Fruit fly (Drosophila melanogaster): Measurements from ENCODE around the gene Bx42.

The Bx42 gene

DNA sequence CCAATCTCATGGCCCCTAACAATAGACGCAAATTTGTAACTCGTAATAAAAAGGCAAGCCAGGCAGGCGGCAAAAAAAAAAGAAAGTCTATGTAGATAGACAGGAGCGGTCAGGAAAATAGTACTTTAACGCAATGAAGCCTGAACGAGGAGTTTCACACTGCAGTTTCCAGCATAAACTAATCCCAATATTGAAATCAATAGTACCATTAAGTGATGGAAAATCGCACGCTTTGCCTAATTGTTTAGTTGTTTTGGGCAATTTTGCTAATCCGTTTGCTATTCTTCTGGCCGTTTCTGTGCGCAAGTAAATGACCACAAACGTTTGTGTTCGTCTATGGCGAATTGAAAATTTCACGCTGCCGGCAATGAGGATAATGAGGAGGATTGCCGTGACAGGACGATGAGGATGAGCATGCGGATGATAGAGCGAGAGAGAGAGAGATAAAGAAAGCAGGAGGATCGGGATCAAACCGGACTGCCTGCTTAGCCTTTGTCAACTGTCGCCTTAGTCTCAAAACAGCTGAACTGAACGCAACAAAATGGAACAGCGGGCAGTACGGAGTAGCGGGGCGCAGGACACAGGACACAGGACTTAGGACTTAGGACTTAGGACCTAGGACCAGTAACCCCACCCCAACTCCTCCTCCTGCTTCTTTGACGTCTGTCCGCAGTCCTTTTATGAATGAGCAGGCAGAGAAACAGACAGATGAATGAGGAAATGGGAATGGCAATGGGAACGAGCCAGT lies 21.0 kb upstream of the Bx42 start:
- TF ChIP-seq CG32121 (GFP tag; IDR thresholded peaks at IDR 0.05) (no peak), CG10348 (GFP tag; IDR thresholded peaks at IDR 0.05) (no peak), CG14655 (GFP tag; optimal IDR thresholded peaks at IDR 0.05) (peak; percentile 10)

DNA sequence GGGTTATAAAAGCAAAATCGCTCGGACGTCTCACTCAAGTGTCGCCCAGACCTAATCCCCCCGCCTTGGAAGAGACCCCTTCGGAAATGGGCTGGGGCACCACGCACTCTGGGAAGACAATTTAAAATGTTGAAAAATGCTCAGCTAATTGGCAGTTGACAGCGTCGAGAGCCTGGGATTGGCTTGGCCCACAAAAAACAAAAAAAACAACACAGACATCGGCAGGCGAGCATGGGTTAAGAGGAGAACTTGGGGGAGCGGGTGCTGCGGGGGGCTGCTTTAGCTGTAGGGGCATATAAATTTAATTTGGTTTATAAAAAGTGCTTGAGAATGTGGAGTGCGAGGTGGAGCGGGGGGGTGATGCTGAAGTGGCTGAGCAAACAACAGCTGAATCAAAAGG lies 16.1 kb upstream of the Bx42 start:
- TF ChIP-seq CG8301 (tag; optimal IDR thresholded peaks at IDR 0.05) (no peak), fd96Ca (GFP tag; IDR thresholded peaks at IDR 0.05) (0 out of 3 replicates have a peak, but pooled peaks have one; percentile 27)

DNA sequence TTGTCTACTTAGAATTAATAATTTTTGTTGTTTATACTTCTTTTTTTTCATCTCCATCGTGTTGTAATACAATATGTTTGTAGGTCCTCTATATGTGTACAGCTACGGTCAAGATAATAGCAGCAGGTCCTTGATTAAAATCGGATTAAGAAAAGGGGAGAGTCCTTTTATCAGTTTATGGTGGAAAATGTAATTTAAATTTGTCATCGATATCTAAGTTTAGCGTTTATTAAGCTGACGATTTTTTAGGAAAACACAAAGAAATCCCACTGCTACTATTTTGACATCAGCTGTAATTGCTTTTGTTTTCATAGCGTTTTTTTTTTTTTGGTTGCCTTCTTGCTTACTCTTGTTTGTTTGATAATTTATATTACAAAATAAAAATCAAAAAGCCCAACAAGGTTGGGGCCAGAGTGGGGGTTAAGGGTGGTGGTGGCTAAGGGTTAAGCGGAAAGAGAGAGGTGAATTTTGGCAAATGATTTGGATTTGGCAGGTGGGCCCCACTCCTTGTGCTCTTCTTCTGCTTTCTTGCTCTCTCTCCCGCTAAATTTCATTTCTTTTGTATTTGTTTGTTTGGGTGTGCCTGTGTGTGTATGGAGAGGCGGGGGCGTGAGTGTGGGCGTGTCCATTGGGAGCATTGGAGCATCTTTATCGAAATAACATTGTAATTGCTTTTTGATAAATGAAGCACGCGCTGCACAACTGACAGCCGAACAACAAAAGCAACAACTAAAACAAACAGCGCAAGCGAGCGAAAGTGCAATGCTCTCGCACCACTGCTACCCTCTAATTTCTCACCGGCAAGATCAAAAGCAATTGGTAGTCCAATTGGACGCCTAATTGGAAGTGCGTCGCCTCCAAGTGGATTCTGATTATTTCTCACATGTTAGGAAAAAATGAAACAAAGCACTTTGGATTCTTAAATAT lies 14.7 kb upstream of the Bx42 start:
- TF ChIP-seq CG14655 (GFP tag; optimal IDR thresholded peaks at IDR 0.05) (peak; percentile 39), CG9948 (tag; optimal IDR thresholded peaks at IDR 0.05) (peak; percentile 34), CG8301 (tag; optimal IDR thresholded peaks at IDR 0.05) (peak; percentile 36), CG4496 (GFP tag; IDR thresholded peaks at IDR 0.05) (0 out of 3 replicates have a peak, but pooled peaks have one; percentile 27), Pif1A (GFP tag; optimal IDR thresholded peaks at IDR 0.05) (peak; percentile 28), fd96Ca (GFP tag; IDR thresholded peaks at IDR 0.05) (no peak), CG13204 (GFP tag; optimal IDR thresholded peaks at IDR 0.05) (no peak), EcR (GFP tag; optimal IDR thresholded peaks at IDR 0.05) (no peak), CG8159 (tag; optimal IDR thresholded peaks at IDR 0.05) (peak; percentile 53), Ets98B (GFP tag; IDR thresholded peaks at IDR 0.05) (no peak), rn (GFP tag; IDR thresholded peaks at IDR 0.05) (no peak), CG12605 (GFP tag; IDR thresholded peaks at IDR 0.05) (no peak), CG10348 (GFP tag; IDR thresholded peaks at IDR 0.05) (no peak), CG15710 (tag; optimal IDR thresholded peaks at IDR 0.05) (peak; percentile 21), CG32121 (GFP tag; IDR thresholded peaks at IDR 0.05) (peak; percentile 29; the same call in 1 of the 2 replicates), CG17806 (tag; optimal IDR thresholded peaks at IDR 0.05) (peak; percentile 29), gl (tag; optimal IDR thresholded peaks at IDR 0.05) (no peak), CG34367 (tag; optimal IDR thresholded peaks at IDR 0.05) (no peak), Pif1B (GFP tag; optimal IDR thresholded peaks at IDR 0.05) (peak; percentile 16), Snoo (tag; optimal IDR thresholded peaks at IDR 0.05) (peak; percentile 35), D1 (tag; optimal IDR thresholded peaks at IDR 0.05) (no peak)

DNA sequence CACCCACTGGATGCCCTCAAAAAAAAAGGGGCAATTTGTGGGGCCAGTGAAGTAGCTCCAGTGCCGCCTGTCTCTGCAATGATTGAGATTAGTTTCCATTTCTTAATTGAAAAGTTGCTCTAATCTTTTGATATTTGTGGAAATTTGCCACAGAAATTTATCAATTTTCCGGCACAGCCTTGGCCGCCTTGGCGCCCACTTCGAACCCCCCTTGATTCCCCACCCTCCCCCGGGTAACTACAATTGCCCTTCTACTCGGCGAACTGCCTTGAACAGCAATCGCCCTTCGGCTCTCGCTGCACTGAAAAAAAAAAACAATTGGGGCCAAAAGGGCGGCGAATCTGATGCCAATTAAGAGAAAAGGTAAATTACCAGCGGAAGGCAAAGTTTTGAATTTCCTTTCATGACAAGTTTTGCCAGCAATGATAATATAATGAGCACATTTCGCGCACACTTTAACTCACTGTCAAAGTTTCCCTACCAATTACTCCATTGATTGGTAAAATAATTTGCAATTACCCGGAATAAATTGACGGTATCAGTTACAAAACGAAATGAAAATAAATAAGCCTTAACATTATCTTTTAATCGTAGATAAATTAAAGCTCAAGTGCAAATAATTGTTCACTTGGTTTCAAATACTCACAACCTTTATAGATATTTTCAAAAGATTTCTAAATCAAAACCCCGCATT lies 13.4 kb upstream of the Bx42 start:
- TF ChIP-seq Pif1A (GFP tag; optimal IDR thresholded peaks at IDR 0.05): no peak
- TF ChIP-seq Snoo (tag; optimal IDR thresholded peaks at IDR 0.05): no peak
- TF ChIP-seq CG17806 (tag; optimal IDR thresholded peaks at IDR 0.05): no peak
- TF ChIP-seq Pif1B (GFP tag; optimal IDR thresholded peaks at IDR 0.05): no peak
- no peak for TF ChIP-seq fd96Ca (GFP tag; IDR thresholded peaks at IDR 0.05)
- no peak for TF ChIP-seq CG8301 (tag; optimal IDR thresholded peaks at IDR 0.05)
- no peak for TF ChIP-seq CG15710 (tag; optimal IDR thresholded peaks at IDR 0.05)
- peak; percentile 1 for TF ChIP-seq CG14655 (GFP tag; optimal IDR thresholded peaks at IDR 0.05)
- no peak for TF ChIP-seq CG12605 (GFP tag; IDR thresholded peaks at IDR 0.05)

DNA sequence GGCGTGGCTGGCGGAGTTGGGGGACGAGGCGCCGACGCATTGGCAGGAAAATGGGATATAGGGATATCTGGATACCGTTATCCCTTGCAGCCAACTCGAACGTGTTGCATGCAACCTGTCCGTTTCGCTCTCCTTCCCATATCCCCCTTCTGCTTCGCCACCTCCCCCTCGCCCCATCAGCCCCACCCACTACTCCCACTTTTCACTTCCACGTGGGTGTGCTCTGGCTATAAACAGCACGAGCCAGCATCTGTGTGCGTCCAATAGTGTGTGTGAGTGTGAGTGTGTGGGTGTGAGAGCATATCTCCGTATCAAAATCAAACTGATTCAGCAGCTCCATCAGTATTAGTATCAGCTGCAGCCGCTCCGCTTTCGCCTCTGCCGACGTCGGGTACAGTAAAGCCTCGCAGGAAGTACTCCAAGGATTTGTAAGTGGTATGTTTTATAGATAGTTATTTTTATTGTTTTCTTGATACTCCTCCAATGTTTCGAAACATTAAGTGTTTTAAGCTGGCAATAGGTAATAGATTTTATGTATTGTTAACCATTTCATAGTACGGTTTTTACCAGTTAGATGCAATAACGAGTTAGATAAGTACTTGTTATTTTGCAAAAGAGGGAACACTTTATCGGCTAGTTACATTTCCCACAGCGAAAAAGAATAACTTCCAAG lies 12.7 kb upstream of the Bx42 start:
- no peak for TF ChIP-seq CG12605 (GFP tag; IDR thresholded peaks at IDR 0.05)
- no peak for TF ChIP-seq EcR (GFP tag; optimal IDR thresholded peaks at IDR 0.05)
- 0 out of 3 replicates have a peak, but pooled peaks have one; percentile 38 for TF ChIP-seq CG4496 (GFP tag; IDR thresholded peaks at IDR 0.05)
- peak; percentile 18 for TF ChIP-seq CG17806 (tag; optimal IDR thresholded peaks at IDR 0.05)
- no peak for TF ChIP-seq CG13204 (GFP tag; optimal IDR thresholded peaks at IDR 0.05)
- TF ChIP-seq CG34367 (tag; optimal IDR thresholded peaks at IDR 0.05): no peak
- peak; percentile 46; the same call in 1 of the 3 replicates for TF ChIP-seq fd96Ca (GFP tag; IDR thresholded peaks at IDR 0.05)
- no peak for TF ChIP-seq CG15710 (tag; optimal IDR thresholded peaks at IDR 0.05)
- no peak for TF ChIP-seq CG9948 (tag; optimal IDR thresholded peaks at IDR 0.05)
- peak; percentile 45 for TF ChIP-seq CG8301 (tag; optimal IDR thresholded peaks at IDR 0.05)
- no peak for TF ChIP-seq Snoo (tag; optimal IDR thresholded peaks at IDR 0.05)
- TF ChIP-seq CG14655 (GFP tag; optimal IDR thresholded peaks at IDR 0.05): peak; percentile 63
- TF ChIP-seq CG8159 (tag; optimal IDR thresholded peaks at IDR 0.05): peak; percentile 47

All from whole organism, pupa.